Fruit fly (Drosophila melanogaster): ENCODE measurements around the gene CG14435.

CG14435 gene

dm6 chrX:6793390-6793789, 50.3 kb downstream of the CG14435 start (continued):
- TF ChIP-seq CG4730 (GFP tag; IDR thresholded peaks at IDR 0.05) (peak; percentile 32; the same call in 1 of the 2 replicates), lbe (GFP tag; optimal IDR thresholded peaks at IDR 0.05) (no peak), CG10959 (GFP tag; IDR thresholded peaks at IDR 0.05) (no peak), CG12942 (GFP tag; optimal IDR thresholded peaks at IDR 0.05) (peak; percentile 69), CG12769 (tag; optimal IDR thresholded peaks at IDR 0.05) (peak; percentile 91), CG10654 (GFP tag; optimal IDR thresholded peaks at IDR 0.05) (peak; percentile 53), CG7963 (GFP tag; IDR thresholded peaks at IDR 0.05; ENCODE audit: partially characterized antibody) (no peak), CG8388 (GFP tag; optimal IDR thresholded peaks at IDR 0.05) (peak; percentile 55), Sry-δ (GFP tag; optimal IDR thresholded peaks at IDR 0.05) (peak; percentile 36), ewg (GFP tag; optimal IDR thresholded peaks at IDR 0.05) (peak; percentile 17), CG34422 (GFP tag; IDR thresholded peaks at IDR 0.05) (peak; percentile 72), Dip2 (GFP tag; IDR thresholded peaks at IDR 0.05) (no peak), slou (GFP tag; optimal IDR thresholded peaks at IDR 0.05) (peak; percentile 22), HLHmδ (GFP tag; optimal IDR thresholded peaks at IDR 0.05) (no peak), Side (GFP tag; optimal IDR thresholded peaks at IDR 0.05) (peak; percentile 74), CG2129 (GFP tag; IDR thresholded peaks at IDR 0.05; ENCODE audit: partially characterized antibody) (no peak), CG17912 (GFP tag; optimal IDR thresholded peaks at IDR 0.05) (no peak), sd (tag; optimal IDR thresholded peaks at IDR 0.05) (no peak), CG14710 (tag; optimal IDR thresholded peaks at IDR 0.05) (no peak), Lim3 (GFP tag; IDR thresholded peaks at IDR 0.05) (peak; percentile 47; the same call in 1 of the 2 replicates), CG8359 (GFP tag; optimal IDR thresholded peaks at IDR 0.05; ENCODE audit: borderline replicate concordance) (no peak), C15 (GFP tag; IDR thresholded peaks at IDR 0.05) (peak; percentile 38; the same call in 1 of the 3 replicates), CG13287 (GFP tag; IDR thresholded peaks at IDR 0.05; ENCODE audit: partially characterized antibody) (no peak), unc-4 (GFP tag; IDR thresholded peaks at IDR 0.05; ENCODE audit: partially characterized antibody) (no peak), Stat92E (GFP tag; optimal IDR thresholded peaks at IDR 0.05) (no peak), gro (GFP tag; optimal IDR thresholded peaks at IDR 0.05) (peak; percentile 84), HLH3B (GFP tag; IDR thresholded peaks at IDR 0.05) (peak; percentile 72), Adf1 (GFP tag; IDR thresholded peaks at IDR 0.05) (peak; percentile 36; the same call in 1 of the 2 replicates), CG13123 (GFP tag; optimal IDR thresholded peaks at IDR 0.05) (no peak), Chrac-16 (GFP tag; optimal IDR thresholded peaks at IDR 0.05) (peak; percentile 56), CG1233 (GFP tag; optimal IDR thresholded peaks at IDR 0.05) (peak; percentile 42), abd-A (tag; optimal IDR thresholded peaks at IDR 0.05) (no peak), CG1529 (GFP tag; optimal IDR thresholded peaks at IDR 0.05) (peak; percentile 42), Rx (GFP tag; IDR thresholded peaks at IDR 0.05) (peak; percentile 72), CG12391 (tag; optimal IDR thresholded peaks at IDR 0.05) (peak; percentile 62), CG14441 (GFP tag; IDR thresholded peaks at IDR 0.05) (peak; percentile 84), tx (GFP tag; optimal IDR thresholded peaks at IDR 0.05) (peak; percentile 42), CG10267 (tag; optimal IDR thresholded peaks at IDR 0.05) (peak; percentile 29), Atf6 (GFP tag; IDR thresholded peaks at IDR 0.05) (peak; percentile 70), dysf (GFP tag; IDR thresholded peaks at IDR 0.05) (peak; percentile 85), CG15073 (GFP tag; optimal IDR thresholded peaks at IDR 0.05) (no peak), Ptx1 (GFP tag; IDR thresholded peaks at IDR 0.05) (peak; percentile 82), klu (GFP tag; IDR thresholded peaks at IDR 0.05) (peak; percentile 62), Hmr (GFP tag; optimal IDR thresholded peaks at IDR 0.05) (peak; percentile 71), CG15011 (GFP tag; optimal IDR thresholded peaks at IDR 0.05) (peak; percentile 44), fru (optimal IDR thresholded peaks at IDR 0.05) (no peak), CG6272 (GFP tag; IDR thresholded peaks at IDR 0.05) (peak; percentile 49; the same call in 1 of the 2 replicates), HHEX (GFP tag; optimal IDR thresholded peaks at IDR 0.05) (peak; percentile 67), H2.0 (GFP tag; IDR thresholded peaks at IDR 0.05) (peak; percentile 78), pzg (GFP tag; optimal IDR thresholded peaks at IDR 0.05) (no peak), chn (GFP tag; optimal IDR thresholded peaks at IDR 0.05) (peak; percentile 67)

All from whole organism, embryonic.